Fruit fly (Drosophila melanogaster): Measurements from ENCODE around the gene Gr64e.

Gr64e gene

dm6 chr3L:4080278-4080677 is 48.3 kb downstream of the Gr64e start (continued):
- TF ChIP-seq phol (tag; optimal IDR thresholded peaks at IDR 0.05) = peak; percentile 30
- no peak for TF ChIP-seq CG1792 (GFP tag; optimal IDR thresholded peaks at IDR 0.05)
- TF ChIP-seq dmrt99B (tag; optimal IDR thresholded peaks at IDR 0.05) = peak; percentile 38
- TF ChIP-seq CG2202 (tag; optimal IDR thresholded peaks at IDR 0.05) = no peak
- no peak for TF ChIP-seq Elba2 (GFP tag; optimal IDR thresholded peaks at IDR 0.05)
- no peak for TF ChIP-seq HmgZ (tag; optimal IDR thresholded peaks at IDR 0.05)
- no peak for TF ChIP-seq salm (tag; optimal IDR thresholded peaks at IDR 0.05)
- no peak for TF ChIP-seq CG13624 (GFP tag; optimal IDR thresholded peaks at IDR 0.05)
- TF ChIP-seq hth (optimal IDR thresholded peaks at IDR 0.05) = no peak
- no peak for TF ChIP-seq MESR4 (GFP tag; optimal IDR thresholded peaks at IDR 0.05)
- no peak for TF ChIP-seq CG12299 (tag; optimal IDR thresholded peaks at IDR 0.05)
- no peak for TF ChIP-seq Drgx (GFP tag; IDR thresholded peaks at IDR 0.05)
- TF ChIP-seq CG11085 (GFP tag; IDR thresholded peaks at IDR 0.05) = no peak
- no peak for TF ChIP-seq D (optimal IDR thresholded peaks at IDR 0.05)
- TF ChIP-seq D (GFP tag; optimal IDR thresholded peaks at IDR 0.05) = peak; percentile 6
- no peak for TF ChIP-seq CG2120 (GFP tag; optimal IDR thresholded peaks at IDR 0.05)
- no peak for TF ChIP-seq cwo (GFP tag; optimal IDR thresholded peaks at IDR 0.05)
- TF ChIP-seq CG3838 (GFP tag; optimal IDR thresholded peaks at IDR 0.05) = no peak
- no peak for TF ChIP-seq gcm2 (GFP tag; optimal IDR thresholded peaks at IDR 0.05)
- peak in 1 of 3 experiments; percentile 1 for TF ChIP-seq lola (GFP tag; optimal IDR thresholded peaks at IDR 0.05)
- no peak for TF ChIP-seq peb (GFP tag; IDR thresholded peaks at IDR 0.05)
- no peak for TF ChIP-seq tap (tag; optimal IDR thresholded peaks at IDR 0.05)
- no peak for TF ChIP-seq Hey (tag; optimal IDR thresholded peaks at IDR 0.05)
- TF ChIP-seq CG11696 (GFP tag; IDR thresholded peaks at IDR 0.05) = no peak
- TF ChIP-seq CG10959 (GFP tag; IDR thresholded peaks at IDR 0.05) = no peak
- no peak for TF ChIP-seq jigr1 (GFP tag; IDR thresholded peaks at IDR 0.05)
- no peak for TF ChIP-seq Pdp1 (GFP tag; optimal IDR thresholded peaks at IDR 0.05)
- TF ChIP-seq CG10979 (tag; optimal IDR thresholded peaks at IDR 0.05) = peak; percentile 47
- TF ChIP-seq dmrt11E (tag; optimal IDR thresholded peaks at IDR 0.05) = no peak
- TF ChIP-seq pros (GFP tag; optimal IDR thresholded peaks at IDR 0.05) = no peak
- TF ChIP-seq CG12391 (tag; optimal IDR thresholded peaks at IDR 0.05) = peak; percentile 8
- no peak for TF ChIP-seq Hr3 (GFP tag; optimal IDR thresholded peaks at IDR 0.05)
- TF ChIP-seq bcd (GFP tag; optimal IDR thresholded peaks at IDR 0.05) = no peak
- TF ChIP-seq CG9727 (GFP tag; optimal IDR thresholded peaks at IDR 0.05) = no peak
- peak; percentile 0 for TF ChIP-seq D19A (tag; optimal IDR thresholded peaks at IDR 0.05)
- no peak for TF ChIP-seq Dad (GFP tag; optimal IDR thresholded peaks at IDR 0.05)
- no peak for TF ChIP-seq tll (GFP tag; optimal IDR thresholded peaks at IDR 0.05)
- TF ChIP-seq Sox102F (GFP tag; optimal IDR thresholded peaks at IDR 0.05) = no peak
- no peak for TF ChIP-seq Hand (GFP tag; optimal IDR thresholded peaks at IDR 0.05)
- TF ChIP-seq CG12219 (GFP tag; optimal IDR thresholded peaks at IDR 0.05) = no peak
- TF ChIP-seq nerfin-1 (tag; optimal IDR thresholded peaks at IDR 0.05) = peak; percentile 70
- no peak for TF ChIP-seq Dip3 (GFP tag; optimal IDR thresholded peaks at IDR 0.05)
- TF ChIP-seq CG3726 (GFP tag; IDR thresholded peaks at IDR 0.05) = no peak
- no peak for TF ChIP-seq CG5953 (GFP tag; IDR thresholded peaks at IDR 0.05)
- no peak for TF ChIP-seq slbo (GFP tag; IDR thresholded peaks at IDR 0.05)
- peak; percentile 27 for TF ChIP-seq CG7839 (tag; optimal IDR thresholded peaks at IDR 0.05)
- no peak for TF ChIP-seq CG14441 (GFP tag; IDR thresholded peaks at IDR 0.05)
- peak; percentile 46 for TF ChIP-seq gem (tag; optimal IDR thresholded peaks at IDR 0.05)
- 0 out of 3 replicates have a peak, but pooled peaks have one; percentile 36 for TF ChIP-seq row (GFP tag; IDR thresholded peaks at IDR 0.05)
- TF ChIP-seq Deaf1 (tag; optimal IDR thresholded peaks at IDR 0.05) = no peak
- no peak for TF ChIP-seq Usf (GFP tag; optimal IDR thresholded peaks at IDR 0.05)
- TF ChIP-seq Ssrp (tag; optimal IDR thresholded peaks at IDR 0.05) = no peak

All from whole organism, embryonic.